Worm (Caenorhabditis elegans) whole organism, midembryonic: ENCODE measurements around the gene lhfp-4.

Source experiments
- T22C8.4 ChIP-seq: fragments of 200-800 bp; sonication (Bioruptor generic); IDR thresholded peaks from 2 replicates; pipeline ENCODE4 v1.3.6; 2022; ENCODE audit warnings: missing genetic modification characterization, missing compliant biosample characterization
- cog-1 ChIP-seq: sonication (generic microtip); optimal IDR thresholded peaks from 2 replicates; lab custom pipeline; 2016; ENCODE audit warnings: missing genetic modification characterization, missing compliant biosample characterization
- flt-1 ChIP-seq: fragments of 200-800 bp; sonication (Bioruptor generic); IDR thresholded peaks from 2 replicates; pipeline ENCODE4 v1.3.6; 2022; ENCODE audit warnings: missing genetic modification characterization, missing compliant biosample characterization
- klf-2 ChIP-seq: fragments of 200-800 bp; sonication (Bioruptor generic); conservative IDR thresholded peaks from 2 replicates; pipeline ENCODE4 v1.3.6; 2022; ENCODE audit warnings: missing genetic modification reagents, missing genetic modification characterization, missing compliant biosample characterization
- med-1 ChIP-seq: sonication (generic microtip); optimal IDR thresholded peaks from 2 replicates; lab custom pipeline; 2017; ENCODE audit warnings: missing genetic modification characterization, mild to moderate bottlenecking, missing compliant biosample characterization, antibody characterized with exemption, missing genetic modification reagents; ENCODE audit not compliant: insufficient read depth
- ref-1 ChIP-seq: fragments of 200-800 bp; sonication (Bioruptor generic); conservative IDR thresholded peaks from 2 replicates; pipeline ENCODE4 v1.3.6; 2022; ENCODE audit warnings: missing genetic modification reagents, missing genetic modification characterization, missing compliant biosample characterization
- tab-1 ChIP-seq: fragments of 200-800 bp; sonication (Bioruptor generic); IDR thresholded peaks from 2 replicates; pipeline ENCODE4 v1.3.6; 2022; ENCODE audit warnings: missing genetic modification characterization, missing compliant biosample characterization
- ztf-23 ChIP-seq: fragments of 200-800 bp; sonication (Bioruptor generic); IDR thresholded peaks from 2 replicates; pipeline ENCODE4 v1.3.6; 2022; ENCODE audit warnings: missing genetic modification reagents, missing genetic modification characterization, missing compliant biosample characterization
- ztf-29 ChIP-seq: fragments of 200-800 bp; sonication (Bioruptor generic); IDR thresholded peaks from 2 replicates; pipeline ENCODE4 v1.3.6; 2022; ENCODE audit warnings: missing genetic modification reagents, missing genetic modification characterization, missing compliant biosample characterization

The lhfp-4 gene

DNA sequence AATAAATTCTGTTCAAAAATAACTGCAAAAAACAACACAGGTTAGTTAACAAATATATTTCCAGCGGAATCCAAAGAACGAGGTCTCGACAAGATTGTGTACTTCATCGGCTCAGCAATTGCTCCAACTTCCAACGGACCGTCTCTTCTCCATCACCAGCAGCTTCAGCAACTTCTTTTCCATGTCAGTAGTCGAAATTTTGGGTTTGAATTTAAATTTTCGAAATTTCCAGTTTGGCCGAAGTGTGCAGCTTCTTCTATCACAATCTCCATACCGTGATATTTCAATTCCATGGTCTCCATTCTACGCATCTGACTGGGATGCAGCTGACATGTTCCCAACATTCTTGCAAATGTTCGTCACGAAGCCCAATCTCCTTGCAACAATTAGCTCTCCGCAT is 21.9 kb upstream of the lhfp-4 start:
- TF ChIP-seq tab-1 (GFP tag; lab: Robert Waterston, UW) (no peak), flt-1 (no peak), med-1 (GFP tag; lab: Kevin White, UChicago) (no peak), klf-2 (GFP tag; lab: Robert Waterston, UW) (no peak), cog-1 (tag; lab: Kevin White, UChicago) (no peak), ref-1 (no peak), ztf-29 (no peak), ztf-23 (no peak), T22C8.4 (GFP tag; lab: Robert Waterston, UW) (no peak)

DNA sequence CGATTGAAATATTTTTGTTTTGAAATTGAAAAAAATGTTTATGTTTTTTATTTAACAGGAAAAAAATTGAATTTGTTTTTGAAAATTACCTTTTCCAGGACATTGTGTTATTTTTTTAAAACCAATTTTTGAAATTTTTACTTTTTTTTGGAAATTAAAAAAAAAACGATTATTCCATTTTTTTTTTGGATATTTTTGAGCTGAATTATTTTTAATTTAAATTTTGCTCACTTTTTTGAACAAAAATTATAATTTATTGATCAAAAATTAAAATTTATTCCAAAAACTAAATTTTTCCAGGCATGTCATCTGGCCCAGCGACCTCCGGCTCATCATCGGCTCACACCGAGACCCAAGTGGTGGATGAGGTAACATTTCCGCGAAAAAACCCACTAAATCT is 20.4 kb upstream of the lhfp-4 start, which contains the start of gene gtf-2E1:
TSS of gene gtf-2E1 (plus strand) at position 301 of the 400 bp plus-strand sequence.
- TF ChIP-seq ztf-29 (no peak), T22C8.4 (GFP tag; lab: Robert Waterston, UW) (no peak), med-1 (GFP tag; lab: Kevin White, UChicago) (no peak), cog-1 (tag; lab: Kevin White, UChicago) (no peak), ztf-23 (no peak), tab-1 (GFP tag; lab: Robert Waterston, UW) (no peak), ref-1 (no peak), flt-1 (no peak), klf-2 (GFP tag; lab: Robert Waterston, UW) (no peak)

DNA sequence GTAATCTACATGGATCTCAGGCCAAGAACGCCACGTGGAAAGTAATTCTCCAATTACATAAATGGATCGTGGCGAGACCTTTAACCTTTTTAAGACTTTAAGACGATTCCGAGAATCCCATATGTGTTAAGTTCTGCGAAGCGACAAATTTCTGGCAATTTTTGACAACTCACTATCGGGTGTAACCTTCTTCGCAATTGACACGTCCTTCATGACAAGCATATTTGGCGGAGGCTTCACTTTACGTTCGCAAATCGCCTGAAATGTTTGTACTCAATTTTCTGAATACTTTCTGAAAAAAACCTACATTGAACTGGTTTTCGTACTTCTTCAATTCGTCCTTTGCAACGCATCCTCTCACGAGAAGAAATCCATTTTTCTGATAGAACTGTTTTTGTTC is 16.6 kb upstream of the lhfp-4 start:
- TF ChIP-seq tab-1 (GFP tag; lab: Robert Waterston, UW) (no peak), klf-2 (GFP tag; lab: Robert Waterston, UW) (no peak), ztf-23 (no peak), T22C8.4 (GFP tag; lab: Robert Waterston, UW) (no peak), med-1 (GFP tag; lab: Kevin White, UChicago) (no peak)

DNA sequence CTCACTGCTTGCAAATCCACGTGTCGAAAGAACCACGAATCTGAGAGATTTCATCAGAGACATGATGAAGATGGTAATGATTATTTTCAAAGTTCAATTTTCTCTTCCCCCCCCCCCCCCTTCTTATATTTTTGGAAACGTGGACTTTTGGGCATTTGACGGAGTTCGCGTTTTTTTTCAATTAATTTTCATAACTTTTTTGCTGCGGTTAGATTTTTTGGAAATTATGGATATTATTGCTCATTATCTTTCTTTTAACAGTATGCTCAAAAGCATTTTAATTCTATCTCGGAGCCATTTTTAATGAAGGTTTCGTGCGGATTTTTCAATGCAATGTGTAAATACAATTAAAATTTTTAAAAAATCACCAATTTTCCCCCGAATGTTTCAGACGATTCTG is 16.1 kb upstream of the lhfp-4 start, which contains the start of gene phyh-1:
TSS of gene phyh-1 (minus strand) at position 101 of the 400 bp plus-strand sequence.
- TF ChIP-seq ztf-29, result no peak
- TF ChIP-seq tab-1 (GFP tag; lab: Robert Waterston, UW), result no peak
- no peak for TF ChIP-seq ztf-23
- TF ChIP-seq flt-1, result no peak

DNA sequence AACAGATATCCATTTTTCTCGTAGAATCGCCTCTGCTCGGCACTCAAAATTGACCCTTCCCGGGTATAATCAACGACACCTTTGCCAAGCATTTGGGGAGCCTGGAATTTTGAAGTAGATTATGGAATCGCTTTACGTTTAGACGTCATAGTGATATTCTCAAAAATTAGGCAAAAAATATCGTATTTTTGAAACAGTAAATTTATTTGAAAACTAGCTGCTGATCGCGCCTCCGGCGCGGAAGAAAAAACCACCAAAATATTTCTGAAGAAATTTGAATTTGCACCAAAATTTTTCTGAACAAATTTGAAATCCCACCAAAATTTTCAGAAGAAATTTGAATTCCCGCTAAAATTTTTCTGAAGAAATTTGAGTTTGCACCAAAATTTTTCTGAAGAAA is 13.0 kb upstream of the lhfp-4 start, which contains the start of gene ZK550.6:
TSS of gene ZK550.6 (minus strand) at position 101 of the 400 bp plus-strand sequence.
- TF ChIP-seq med-1 (GFP tag; lab: Kevin White, UChicago) (no peak), cog-1 (tag; lab: Kevin White, UChicago) (no peak), ztf-29 (no peak), klf-2 (GFP tag; lab: Robert Waterston, UW) (no peak), ref-1 (no peak), tab-1 (GFP tag; lab: Robert Waterston, UW) (no peak), ztf-23 (no peak), flt-1 (no peak), T22C8.4 (GFP tag; lab: Robert Waterston, UW) (no peak)

DNA sequence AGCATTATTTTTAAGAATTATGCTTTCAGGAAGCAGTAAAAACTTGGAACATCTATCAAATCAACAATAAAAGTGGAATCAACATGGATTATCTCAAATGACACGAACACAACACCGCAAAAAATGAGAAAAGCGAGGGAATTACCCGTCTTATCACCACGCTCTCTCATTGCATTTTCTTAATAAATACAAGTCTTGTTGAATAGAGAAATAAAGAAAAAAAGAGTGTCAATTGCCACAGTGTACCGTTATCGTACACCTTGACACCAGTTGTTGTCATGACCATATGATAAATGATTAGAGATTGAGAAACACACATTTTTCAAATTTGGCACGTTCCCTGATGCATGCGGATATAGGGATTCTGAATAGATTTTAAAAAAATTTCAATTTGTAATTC is 11.7 kb upstream of the lhfp-4 start:
- TF ChIP-seq tab-1 (GFP tag; lab: Robert Waterston, UW), result no peak
- no peak for TF ChIP-seq ztf-23
- no peak for TF ChIP-seq klf-2 (GFP tag; lab: Robert Waterston, UW)
- no peak for TF ChIP-seq flt-1

DNA sequence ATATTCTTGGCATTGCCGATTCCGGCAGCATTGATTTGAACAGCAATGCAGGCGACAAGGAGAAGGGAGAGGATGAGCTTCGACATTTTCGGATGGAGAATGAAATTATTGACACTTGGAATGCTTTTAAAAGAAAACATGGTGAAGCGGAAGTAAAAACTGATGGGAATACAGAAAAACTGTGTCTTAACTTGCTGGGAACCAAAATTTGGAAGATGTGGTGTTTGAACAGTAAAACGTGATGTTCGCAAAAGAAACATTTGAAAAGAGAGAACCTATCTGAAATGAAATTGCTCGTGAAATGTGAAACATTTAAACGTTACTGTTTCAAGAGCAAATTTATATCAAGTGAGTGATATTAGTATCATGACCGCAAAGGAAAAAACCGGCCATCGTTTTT is 10.7 kb upstream of the lhfp-4 start, which contains the start of gene F26D10.13:
TSS of gene F26D10.13 (minus strand) at position 101 of the 400 bp plus-strand sequence.
- no peak for TF ChIP-seq ref-1
- no peak for TF ChIP-seq ztf-29
- TF ChIP-seq cog-1 (tag; lab: Kevin White, UChicago), result no peak
- no peak for TF ChIP-seq klf-2 (GFP tag; lab: Robert Waterston, UW)
- TF ChIP-seq T22C8.4 (GFP tag; lab: Robert Waterston, UW), result no peak
- no peak for TF ChIP-seq flt-1
- no peak for TF ChIP-seq ztf-23
- no peak for TF ChIP-seq med-1 (GFP tag; lab: Kevin White, UChicago)
- no peak for TF ChIP-seq tab-1 (GFP tag; lab: Robert Waterston, UW)

DNA sequence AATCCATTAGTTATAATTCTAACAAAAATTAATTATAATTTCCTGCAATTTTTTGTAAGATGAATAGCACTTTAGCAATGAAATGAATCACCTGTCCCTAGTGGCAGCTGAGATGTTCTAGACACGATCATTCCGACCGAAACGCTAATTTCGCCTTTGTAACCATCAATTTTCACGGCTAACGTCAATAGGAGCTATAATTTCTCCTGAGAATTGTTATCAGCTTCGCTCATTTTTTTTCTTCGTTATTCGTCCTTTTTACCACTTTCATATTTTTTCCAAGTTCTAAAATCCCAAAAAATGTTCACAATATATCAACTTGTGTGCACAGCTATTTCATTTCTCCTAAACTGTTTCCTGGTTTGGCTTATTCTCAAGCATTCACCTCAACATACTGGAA is 10.1 kb upstream of the lhfp-4 start, which contains the start of gene str-187:
TSS of gene str-187 (plus strand) at position 301 of the 400 bp plus-strand sequence.
- no peak for TF ChIP-seq cog-1 (tag; lab: Kevin White, UChicago)
- no peak for TF ChIP-seq ztf-29
- TF ChIP-seq ref-1, result no peak
- no peak for TF ChIP-seq med-1 (GFP tag; lab: Kevin White, UChicago)
- TF ChIP-seq tab-1 (GFP tag; lab: Robert Waterston, UW), result no peak
- no peak for TF ChIP-seq flt-1
- TF ChIP-seq ztf-23, result no peak
- TF ChIP-seq klf-2 (GFP tag; lab: Robert Waterston, UW), result no peak
- TF ChIP-seq T22C8.4 (GFP tag; lab: Robert Waterston, UW), result no peak

DNA sequence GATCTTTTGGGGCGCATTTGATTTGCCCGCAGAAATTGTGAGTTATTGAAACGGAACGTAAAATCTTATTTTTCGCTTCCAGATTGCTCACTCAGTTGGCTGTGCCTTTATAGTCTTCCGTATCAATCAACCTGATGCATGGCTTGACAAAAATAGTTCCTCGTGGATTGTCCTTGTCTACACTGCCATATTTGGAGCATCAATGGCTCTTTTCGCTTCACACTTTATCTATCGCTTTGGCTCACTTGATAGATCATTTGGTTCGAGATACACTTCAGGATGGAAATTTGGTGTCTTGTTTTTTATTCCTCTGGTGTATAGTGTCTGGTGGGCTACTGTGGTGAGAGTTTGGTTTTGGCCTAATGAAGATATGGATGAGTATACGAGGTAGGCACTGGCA is 9.7 kb upstream of the lhfp-4 start:
- TF ChIP-seq cog-1 (tag; lab: Kevin White, UChicago), result no peak
- TF ChIP-seq klf-2 (GFP tag; lab: Robert Waterston, UW), result no peak

DNA sequence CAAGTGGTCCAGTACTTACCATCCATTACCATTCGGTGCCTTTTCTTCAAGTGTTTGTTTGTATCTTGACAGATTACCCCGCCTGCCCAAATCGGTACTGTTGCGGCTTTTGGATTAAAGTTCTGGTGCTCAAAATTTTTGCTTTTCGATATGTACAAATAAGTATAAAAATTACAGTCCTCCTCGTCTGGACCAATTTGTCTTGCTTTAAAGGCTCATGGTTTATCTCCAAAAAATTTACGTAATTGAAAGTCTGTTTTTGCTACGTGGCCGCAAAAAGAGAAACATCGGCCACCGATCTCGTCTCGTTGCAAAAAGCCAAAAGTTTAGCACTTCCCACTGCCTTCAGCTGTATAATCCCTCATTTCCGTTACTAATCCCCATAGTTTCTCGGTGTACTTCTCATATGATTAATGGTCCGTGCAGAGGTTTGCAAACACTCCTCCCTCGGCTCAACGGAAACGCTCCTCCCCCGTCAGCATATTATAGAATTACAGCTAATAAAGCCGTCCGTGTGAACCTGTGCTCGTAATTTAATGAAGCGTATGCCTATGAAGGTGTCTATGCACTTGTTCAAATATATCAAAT is 8.0 kb upstream of the lhfp-4 start:
- TF ChIP-seq cog-1 (tag; lab: Kevin White, UChicago) (no peak), ref-1 (no peak), ztf-23 (no peak), klf-2 (GFP tag; lab: Robert Waterston, UW) (no peak), med-1 (GFP tag; lab: Kevin White, UChicago) (no peak), T22C8.4 (GFP tag; lab: Robert Waterston, UW) (no peak), ztf-29 (no peak), flt-1 (no peak), tab-1 (GFP tag; lab: Robert Waterston, UW) (no peak)
